Worm (Caenorhabditis elegans) whole organism, mixed stage, embryonic: ENCODE results near the gene C25E10.8.

ENCODE experiments used
- M03D4.4 ChIP-seq: sonication (generic microtip); optimal IDR thresholded peaks from 2 replicates; lab custom pipeline; 2017; ENCODE audit warnings: mild to moderate bottlenecking, missing genetic modification characterization, missing compliant biosample characterization
- bed-3 ChIP-seq: fragments of 200-800 bp; sonication (Bioruptor generic); optimal IDR thresholded peaks from 3 replicates; lab custom pipeline; 2018; ENCODE audit warnings: mild to moderate bottlenecking, missing genetic modification characterization, moderate library complexity, missing compliant biosample characterization
- blmp-1 ChIP-seq: fragments of 150-350 bp; optimal IDR thresholded peaks from 2 replicates; lab custom pipeline; 2014; ENCODE audit warnings: missing biosample characterization, missing genetic modification characterization
- ceh-39 ChIP-seq: fragments of 150-350 bp; optimal IDR thresholded peaks from 2 replicates; lab custom pipeline; 2014; ENCODE audit warnings: missing biosample characterization, missing genetic modification characterization
- ceh-43 ChIP-seq: fragments of 200-800 bp; sonication (Bioruptor generic); optimal IDR thresholded peaks from 2 replicates; lab custom pipeline; 2018; ENCODE audit warnings: mild to moderate bottlenecking, missing genetic modification characterization, moderate library complexity, missing compliant biosample characterization
- ceh-83 ChIP-seq: fragments of 200-800 bp; sonication (Bioruptor generic); optimal IDR thresholded peaks from 2 replicates; lab custom pipeline; 2018; ENCODE audit warnings: mild to moderate bottlenecking, missing genetic modification characterization, missing compliant biosample characterization
- ces-1 ChIP-seq: fragments of 150-350 bp; optimal IDR thresholded peaks from 2 replicates; lab custom pipeline; 2014; ENCODE audit warnings: missing biosample characterization, missing genetic modification reagents, missing genetic modification characterization
- drap-1 ChIP-seq: fragments of 200-800 bp; sonication (Bioruptor generic); optimal IDR thresholded peaks from 3 replicates; lab custom pipeline; 2018; ENCODE audit warnings: mild to moderate bottlenecking, missing genetic modification characterization, missing compliant biosample characterization
- elt-1 ChIP-seq: sonication (generic microtip); optimal IDR thresholded peaks from 2 replicates; lab custom pipeline; 2017; ENCODE audit warnings: missing genetic modification characterization, mild to moderate bottlenecking, missing compliant biosample characterization, antibody characterized with exemption, moderate library complexity, borderline replicate concordance; ENCODE audit not compliant: insufficient read depth
- elt-3 ChIP-seq: fragments of 150-350 bp; optimal IDR thresholded peaks from 2 replicates; lab custom pipeline; 2014; ENCODE audit warnings: missing biosample characterization, missing genetic modification characterization
- flh-1 ChIP-seq: fragments of 200-800 bp; sonication (Bioruptor generic); optimal IDR thresholded peaks from 2 replicates; lab custom pipeline; 2018; ENCODE audit warnings: mild to moderate bottlenecking, missing genetic modification characterization, moderate library complexity, missing compliant biosample characterization
- ham-2 ChIP-seq: fragments of 200-800 bp; sonication (Bioruptor generic); optimal IDR thresholded peaks from 2 replicates; lab custom pipeline; 2018; ENCODE audit warnings: mild to moderate bottlenecking, missing genetic modification characterization, missing compliant biosample characterization
- hlh-1 ChIP-seq: fragments of 150-350 bp; optimal IDR thresholded peaks from 2 replicates; lab custom pipeline; 2014; ENCODE audit warnings: missing biosample characterization, missing genetic modification reagents, missing genetic modification characterization
- lin-13 ChIP-seq: fragments of 150-350 bp; optimal IDR thresholded peaks from 2 replicates; lab custom pipeline; 2014; ENCODE audit warnings: missing biosample characterization, missing genetic modification characterization
- lin-32 ChIP-seq: fragments of 200-800 bp; sonication (Bioruptor generic); optimal IDR thresholded peaks from 2 replicates; lab custom pipeline; 2018; ENCODE audit warnings: mild to moderate bottlenecking, missing genetic modification characterization, missing compliant biosample characterization
- lsy-2 ChIP-seq: fragments of 150-350 bp; optimal IDR thresholded peaks from 2 replicates; lab custom pipeline; 2014; ENCODE audit warnings: missing biosample characterization, missing genetic modification characterization
- mab-5 ChIP-seq: fragments of 150-350 bp; optimal IDR thresholded peaks from 2 replicates; lab custom pipeline; 2014; ENCODE audit warnings: missing biosample characterization, missing genetic modification characterization
- mep-1 ChIP-seq: fragments of 150-350 bp; optimal IDR thresholded peaks from 2 replicates; lab custom pipeline; 2017; ENCODE audit warnings: missing biosample characterization, missing genetic modification reagents, missing genetic modification characterization, inconsistent platforms
- mls-2 ChIP-seq: sonication (generic microtip); optimal IDR thresholded peaks from 2 replicates; lab custom pipeline; 2016; ENCODE audit warnings: mild to moderate bottlenecking, missing genetic modification characterization, moderate library complexity, missing compliant biosample characterization
- nhr-12 ChIP-seq: fragments of 150-350 bp; optimal IDR thresholded peaks from 2 replicates; lab custom pipeline; 2014; ENCODE audit warnings: missing biosample characterization, missing genetic modification characterization
- nhr-2 ChIP-seq: fragments of 150-350 bp; optimal IDR thresholded peaks from 2 replicates; lab custom pipeline; 2014; ENCODE audit warnings: missing biosample characterization, missing genetic modification characterization
- nhr-28 ChIP-seq: fragments of 150-350 bp; optimal IDR thresholded peaks from 2 replicates; lab custom pipeline; 2014; ENCODE audit warnings: missing biosample characterization, missing genetic modification characterization
- nhr-76 ChIP-seq: sonication (generic microtip); optimal IDR thresholded peaks from 2 replicates; lab custom pipeline; 2017; ENCODE audit warnings: missing biosample characterization, missing genetic modification characterization
- pha-4 ChIP-seq: fragments of 150-350 bp; optimal IDR thresholded peaks from 2 replicates; lab custom pipeline; 2018; ENCODE audit warnings: missing biosample characterization, missing genetic modification reagents, missing genetic modification characterization
- snpc-4 ChIP-seq: fragments of 150-350 bp; optimal IDR thresholded peaks from 2 replicates; lab custom pipeline; 2014; ENCODE audit warnings: missing biosample characterization, missing genetic modification characterization
- sptf-1 ChIP-seq: sonication (generic microtip); optimal IDR thresholded peaks from 2 replicates; lab custom pipeline; 2017; ENCODE audit warnings: mild to moderate bottlenecking, missing genetic modification characterization, moderate library complexity, missing compliant biosample characterization
- tbx-8 ChIP-seq: fragments of 200-800 bp; sonication (Bioruptor generic); optimal IDR thresholded peaks from 2 replicates; lab custom pipeline; 2018; ENCODE audit warnings: mild to moderate bottlenecking, missing genetic modification characterization, moderate library complexity, missing compliant biosample characterization
- unc-120 ChIP-seq: sonication (generic microtip); optimal IDR thresholded peaks from 2 replicates; lab custom pipeline; 2017; ENCODE audit warnings: missing genetic modification characterization, missing compliant biosample characterization; ENCODE audit not compliant: poor library complexity, severe bottlenecking
- unc-39 ChIP-seq: fragments of 150-350 bp; optimal IDR thresholded peaks from 2 replicates; lab custom pipeline; 2014; ENCODE audit warnings: missing biosample characterization, missing genetic modification characterization
- unc-62 ChIP-seq: fragments of 150-350 bp; optimal IDR thresholded peaks from 2 replicates; lab custom pipeline; 2014; ENCODE audit warnings: missing biosample characterization, missing genetic modification reagents, missing genetic modification characterization

The C25E10.8 gene

ce11 chrV:9053969-9054368 lies at the start of gene C25E10.8:
Gene C25E10.8 (minus strand): TSS chrV:9054069.
- TF ChIP-seq elt-1 (tag; lab: Kevin White, UChicago) (no peak), lin-32 (no peak), flh-1 (no peak), ceh-39 (tag; lab: Kevin White, UChicago) (no peak), ceh-83 (no peak), nhr-76 (tag; lab: Kevin White, UChicago) (no peak), tbx-8 (GFP tag; lab: Kevin White, UChicago) (no peak), ceh-43 (GFP tag; lab: Kevin White, UChicago) (no peak), unc-39 (no peak), ham-2 (GFP tag; lab: Kevin White, UChicago) (no peak), mab-5 (no peak), unc-120 (no peak), lsy-2 (tag; lab: Kevin White, UChicago) (no peak), M03D4.4 (tag; lab: Kevin White, UChicago) (no peak)

DNA sequence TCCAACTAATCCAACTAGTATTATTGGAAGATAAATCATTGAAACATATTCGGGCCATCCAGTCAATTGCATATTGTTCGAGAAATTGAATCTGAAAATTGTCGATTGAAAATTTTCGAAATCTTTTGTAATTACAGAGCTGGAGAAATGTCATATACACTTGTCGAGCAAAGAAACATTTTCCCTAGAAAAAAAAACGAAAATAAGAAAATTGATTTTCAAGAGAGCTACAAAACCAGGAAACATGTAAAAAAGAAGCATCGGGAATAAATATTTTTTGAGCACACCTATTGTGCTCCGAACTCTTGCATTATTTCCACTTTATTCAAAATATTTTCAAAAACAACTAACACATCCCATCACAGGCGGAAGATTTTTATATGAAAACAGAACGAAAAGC lies 47.2 kb upstream of the C25E10.8 start, which contains the start of gene frpr-6:
Gene frpr-6, minus strand, starts transcription at position 101 of the 400 bp plus-strand sequence.
- TF ChIP-seq ceh-43 (GFP tag; lab: Kevin White, UChicago) (no peak), elt-1 (tag; lab: Kevin White, UChicago) (no peak), tbx-8 (GFP tag; lab: Kevin White, UChicago) (no peak), sptf-1 (tag; lab: Kevin White, UChicago) (no peak), mab-5 (no peak), nhr-76 (tag; lab: Kevin White, UChicago) (no peak)

DNA sequence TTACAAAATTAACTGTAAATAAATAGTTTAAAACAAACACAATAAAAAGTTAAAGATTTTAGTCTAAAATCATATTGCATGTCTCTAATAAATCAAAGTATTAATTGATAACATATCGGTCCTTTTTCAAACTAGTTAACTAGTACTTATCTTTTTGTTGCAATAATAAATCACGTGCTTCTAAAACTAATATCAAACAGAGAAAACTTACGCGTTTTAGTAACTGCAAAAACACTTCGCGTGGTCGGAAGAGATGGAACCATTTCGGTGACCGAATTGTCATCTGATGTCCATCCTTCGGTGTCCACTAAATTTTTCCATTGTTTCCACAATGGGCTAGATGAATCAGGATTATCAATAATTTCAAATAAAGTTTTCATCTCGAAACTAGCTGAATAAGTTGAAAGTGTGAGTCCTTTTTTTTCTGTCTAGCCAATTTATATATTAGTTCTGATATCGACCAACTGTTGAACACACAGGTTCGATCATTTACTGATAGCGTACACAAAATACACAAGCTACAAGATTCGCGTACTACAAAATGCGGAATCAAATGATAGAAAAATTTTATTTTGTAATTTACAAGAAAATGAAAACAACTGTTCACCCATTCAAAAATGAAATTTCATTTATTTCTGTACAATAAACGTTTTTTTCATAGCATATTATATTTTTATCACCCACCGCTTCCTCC lies 44.6 kb upstream of the C25E10.8 start, which contains the start of gene F21C10.9:
Gene F21C10.9, minus strand, starts transcription at position 417 of the 694 bp plus-strand sequence.
- TF ChIP-seq bed-3 = no peak
- TF ChIP-seq unc-62 (GFP tag; lab: Kevin White, UChicago) = no peak
- TF ChIP-seq drap-1 (GFP tag; lab: Kevin White, UChicago) = no peak
- TF ChIP-seq mls-2 (tag; lab: Kevin White, UChicago) = no peak
- TF ChIP-seq lin-13 = no peak
- no peak for TF ChIP-seq nhr-12 (tag; lab: Kevin White, UChicago)
- TF ChIP-seq ces-1 = no peak
- no peak for TF ChIP-seq pha-4 (tag; lab: Kevin White, UChicago)
- TF ChIP-seq lin-32 = no peak
- no peak for TF ChIP-seq nhr-76 (tag; lab: Kevin White, UChicago)
- no peak for TF ChIP-seq nhr-2
- no peak for TF ChIP-seq ham-2 (GFP tag; lab: Kevin White, UChicago)

- TF ChIP-seq nhr-28 (tag; lab: Kevin White, UChicago) (no peak), nhr-76 (tag; lab: Kevin White, UChicago) (no peak), ham-2 (GFP tag; lab: Kevin White, UChicago) (no peak), hlh-1 (no peak), mep-1 (no peak), nhr-2 (no peak), flh-1 (no peak), snpc-4 (tag; lab: Kevin White, UChicago) (no peak), sptf-1 (tag; lab: Kevin White, UChicago) (no peak), pha-4 (tag; lab: Kevin White, UChicago) (no peak), lin-13 (no peak), unc-120 (no peak)
These were observed 43.3 kb upstream of the C25E10.8 start for ce11 chrV:9097213-9097612.

DNA sequence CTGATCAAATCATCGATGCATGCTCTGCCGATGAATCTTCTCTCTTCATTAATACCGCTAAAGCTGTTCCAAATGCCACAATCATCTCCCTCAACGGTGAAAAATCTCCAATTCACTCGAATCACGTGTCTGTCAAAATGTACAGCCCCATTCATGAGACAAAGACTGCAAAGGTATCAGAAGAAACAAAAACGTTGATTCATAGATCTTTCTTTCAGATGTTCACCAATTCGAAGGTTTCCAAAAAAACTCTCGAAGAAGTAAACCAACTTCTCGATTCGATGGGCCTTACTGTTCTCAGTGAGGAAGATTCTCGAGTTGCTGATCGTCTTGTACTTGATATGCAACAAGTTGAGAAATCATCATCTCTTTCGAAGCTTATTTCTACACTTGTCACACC lies 42.8 kb upstream of the C25E10.8 start:
- TF ChIP-seq lsy-2 (tag; lab: Kevin White, UChicago) = no peak
- no peak for TF ChIP-seq tbx-8 (GFP tag; lab: Kevin White, UChicago)
- no peak for TF ChIP-seq nhr-2
- TF ChIP-seq ces-1 = no peak
- TF ChIP-seq ceh-83 = no peak
- no peak for TF ChIP-seq ceh-43 (GFP tag; lab: Kevin White, UChicago)
- no peak for TF ChIP-seq nhr-12 (tag; lab: Kevin White, UChicago)
- TF ChIP-seq sptf-1 (tag; lab: Kevin White, UChicago) = no peak
- TF ChIP-seq unc-62 (GFP tag; lab: Kevin White, UChicago) = no peak
- TF ChIP-seq lin-32 = no peak
- TF ChIP-seq blmp-1 (tag; lab: Kevin White, UChicago) = no peak
- TF ChIP-seq elt-3 (tag; lab: Kevin White, UChicago) = no peak
- no peak for TF ChIP-seq mls-2 (tag; lab: Kevin White, UChicago)
- no peak for TF ChIP-seq ham-2 (GFP tag; lab: Kevin White, UChicago)
- no peak for TF ChIP-seq bed-3
